Fruit fly (Drosophila melanogaster) S2 (cell line): Measurements from ENCODE around the gene faf.

Experiments used
- CG8478 ChIP-seq: fragments of >200 bp; optimal IDR thresholded peaks from 2 replicates; lab custom pipeline; 2018
- CTCF ChIP-seq, 2 experiments: fragments of >200 bp; optimal IDR thresholded peaks; 2 replicates each; lab custom pipeline; 2018

- TF ChIP-seq CG8478 (lab: Kevin White, UChicago) = no peak
- TF ChIP-seq CTCF (optimal IDR thresholded peaks at IDR 0.05; lab: Kevin White, UChicago) = no peak
Observed at dm6 chr3R:31793664-31794417, 17.0 kb downstream of the faf start, which contains the start of the genes Mccc1 and Acf.
